Worm (Caenorhabditis elegans) whole organism, L1 larva: ENCODE data around the gene srg-54.

Experiments
- ceh-90 ChIP-seq: sonication (generic microtip); optimal IDR thresholded peaks from 2 replicates; lab custom pipeline; 2016; ENCODE audit warnings: missing genetic modification characterization, missing compliant biosample characterization
- egl-13 ChIP-seq: sonication (generic microtip); optimal IDR thresholded peaks from 2 replicates; lab custom pipeline; 2016; ENCODE audit warnings: missing genotype, missing genetic modification reagents, missing genetic modification characterization, missing compliant biosample characterization
- fkh-10 ChIP-seq: sonication (generic microtip); optimal IDR thresholded peaks from 2 replicates; lab custom pipeline; 2017; ENCODE audit warnings: missing biosample characterization, missing genetic modification reagents, missing genetic modification characterization
- hlh-17 ChIP-seq: fragments of 200-800 bp; sonication (Bioruptor generic); optimal IDR thresholded peaks from 2 replicates; lab custom pipeline; 2018; ENCODE audit warnings: missing genetic modification characterization, mild to moderate bottlenecking, missing compliant biosample characterization, moderate library complexity, borderline replicate concordance
- lin-15B ChIP-seq: fragments of 150-350 bp; sonication (generic microtip); optimal IDR thresholded peaks from 3 replicates; lab custom pipeline; 2014; ENCODE audit warnings: missing biosample characterization, missing genetic modification characterization
- mep-1 ChIP-seq: fragments of 150-350 bp; optimal IDR thresholded peaks from 2 replicates; lab custom pipeline; 2014; ENCODE audit warnings: missing biosample characterization, missing genetic modification characterization
- nhr-12 ChIP-seq: sonication (generic microtip); optimal IDR thresholded peaks from 2 replicates; lab custom pipeline; 2017; ENCODE audit warnings: missing biosample characterization, missing genetic modification characterization
- nhr-20 ChIP-seq: sonication (generic microtip); optimal IDR thresholded peaks from 2 replicates; lab custom pipeline; 2016; ENCODE audit warnings: mild to moderate bottlenecking, missing genetic modification characterization, missing compliant biosample characterization
- nhr-237 ChIP-seq: fragments of 150-350 bp; optimal IDR thresholded peaks from 2 replicates; lab custom pipeline; 2014; ENCODE audit warnings: missing biosample characterization, missing genetic modification characterization
- nhr-90 ChIP-seq: sonication (generic microtip); optimal IDR thresholded peaks from 2 replicates; lab custom pipeline; 2016; ENCODE audit warnings: mild to moderate bottlenecking, missing genetic modification characterization, missing compliant biosample characterization; ENCODE audit not compliant: poor library complexity
- pax-3 ChIP-seq: fragments of 200-800 bp; sonication (Bioruptor generic); optimal IDR thresholded peaks from 2 replicates; lab custom pipeline; 2018; ENCODE audit warnings: mild to moderate bottlenecking, missing genetic modification characterization, moderate library complexity, missing compliant biosample characterization
- zag-1 ChIP-seq: fragments of 150-350 bp; optimal IDR thresholded peaks from 2 replicates; lab custom pipeline; 2014; ENCODE audit warnings: missing biosample characterization, missing genetic modification characterization
- ztf-11 ChIP-seq, 2 experiments: sonication (generic microtip); optimal IDR thresholded peaks; 2 replicates each; lab custom pipeline; 2016 to 2017; ENCODE audit warnings: missing genetic modification characterization in 2 of 2, missing biosample characterization in 1 of 2, missing compliant biosample characterization in 1 of 2

DNA sequence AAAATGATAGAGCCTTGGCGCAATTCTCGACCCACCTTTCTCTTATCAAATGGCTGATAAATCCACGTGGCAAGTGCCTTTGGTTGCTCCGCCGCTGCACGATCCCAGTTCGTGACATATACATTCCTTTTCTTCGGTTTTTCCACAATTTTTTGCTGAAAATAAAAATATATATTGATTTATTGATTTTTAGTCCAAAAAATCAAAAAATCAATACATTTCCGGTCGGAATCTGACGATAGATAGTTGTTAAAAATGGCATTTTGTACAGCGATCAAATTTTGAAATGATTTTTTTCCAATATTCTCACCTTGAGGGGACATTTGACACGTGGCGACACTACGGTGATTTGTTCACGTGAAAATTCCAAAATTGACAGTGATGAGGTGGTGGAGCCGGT is 19.8 kb upstream of the srg-54 start:
- TF ChIP-seq fkh-10 (GFP tag; lab: Kevin White, UChicago) (no peak), mep-1 (tag; lab: Kevin White, UChicago) (no peak), nhr-20 (tag; lab: Kevin White, UChicago) (no peak), lin-15B (tag; lab: Kevin White, UChicago) (no peak), nhr-12 (tag; lab: Kevin White, UChicago) (no peak), zag-1 (no peak), ztf-11 (tag; optimal IDR thresholded peaks at IDR 0.05; lab: Kevin White, UChicago) (no peak), pax-3 (tag; lab: Kevin White, UChicago) (no peak), egl-13 (no peak), nhr-90 (tag; lab: Kevin White, UChicago) (no peak), hlh-17 (GFP tag; lab: Kevin White, UChicago) (no peak), ceh-90 (tag; lab: Kevin White, UChicago) (no peak), nhr-237 (tag; lab: Kevin White, UChicago) (no peak)
